Fruit fly (Drosophila melanogaster) whole organism, prepupa: ENCODE measurements around the gene beta-PheRS.
A peak's percentile ranks its signal among the peaks of the same experiment; 100 is the strongest.

ENCODE experiments used
- Blimp-1 ChIP-seq: fragments of 200-800 bp; sonication (Bioruptor generic); optimal IDR thresholded peaks from 3 replicates; lab custom pipeline; 2017; ENCODE audit warnings: missing biosample characterization, missing genetic modification characterization, mild to moderate bottlenecking, moderate library complexity, missing genetic modification reagents
- CG10631 ChIP-seq: fragments of 200-800 bp; sonication (Bioruptor generic); optimal IDR thresholded peaks from 2 replicates; lab custom pipeline; 2016; ENCODE audit warnings: missing biosample characterization, missing genetic modification characterization
- CG10669 ChIP-seq: fragments of 200-800 bp; sonication (Bioruptor generic); optimal IDR thresholded peaks from 3 replicates; lab custom pipeline; 2018; ENCODE audit warnings: missing biosample characterization, mild to moderate bottlenecking, missing genetic modification characterization, moderate library complexity
- CG11294 ChIP-seq: fragments of 200-800 bp; sonication (Bioruptor generic); IDR thresholded peaks from 2 replicates; pipeline ENCODE4 v1.3.6; 2022; ENCODE audit warnings: missing biosample characterization, missing genetic modification characterization
- CG11762 ChIP-seq: fragments of 200-800 bp; sonication (Bioruptor generic); optimal IDR thresholded peaks from 3 replicates; lab custom pipeline; 2016; ENCODE audit warnings: missing biosample characterization, missing genetic modification characterization; ENCODE audit not compliant: insufficient read depth
- CG11902 ChIP-seq: fragments of 200-800 bp; sonication (Bioruptor generic); optimal IDR thresholded peaks from 3 replicates; lab custom pipeline; 2016; ENCODE audit warnings: missing biosample characterization, missing genetic modification characterization
- CG1621 ChIP-seq: fragments of 200-800 bp; sonication (Bioruptor generic); optimal IDR thresholded peaks from 3 replicates; lab custom pipeline; 2018; ENCODE audit warnings: missing biosample characterization, mild to moderate bottlenecking, missing genetic modification characterization
- CG16779 ChIP-seq: fragments of 200-800 bp; sonication (Bioruptor generic); optimal IDR thresholded peaks from 3 replicates; lab custom pipeline; 2017; ENCODE audit warnings: missing biosample characterization, mild to moderate bottlenecking, missing genetic modification characterization
- CG3032 ChIP-seq: fragments of 200-800 bp; optimal IDR thresholded peaks from 2 replicates; lab custom pipeline; 2019; ENCODE audit warnings: missing biosample characterization, mild to moderate bottlenecking, missing genetic modification characterization, moderate library complexity
- CG31627 ChIP-seq: fragments of 200-800 bp; sonication (Bioruptor generic); optimal IDR thresholded peaks from 3 replicates; lab custom pipeline; 2016; ENCODE audit warnings: missing biosample characterization, missing genetic modification characterization
- CG34406 ChIP-seq: fragments of 200-800 bp; sonication (Bioruptor generic); optimal IDR thresholded peaks from 3 replicates; lab custom pipeline; 2016; ENCODE audit warnings: missing biosample characterization, missing genetic modification characterization
- CG4318 ChIP-seq: fragments of 200-800 bp; sonication (Bioruptor generic); optimal IDR thresholded peaks from 3 replicates; lab custom pipeline; 2017; ENCODE audit warnings: missing biosample characterization, mild to moderate bottlenecking, missing genetic modification characterization
- CG6276 ChIP-seq: fragments of 200-800 bp; sonication (Bioruptor generic); optimal IDR thresholded peaks from 2 replicates; lab custom pipeline; 2017; ENCODE audit warnings: missing biosample characterization, mild to moderate bottlenecking, missing genetic modification characterization
- CG6854 ChIP-seq: fragments of 200-800 bp; sonication (Bioruptor generic); optimal IDR thresholded peaks from 2 replicates; lab custom pipeline; 2017; ENCODE audit warnings: missing biosample characterization, mild to moderate bottlenecking, missing genetic modification characterization
- CG7368 ChIP-seq: fragments of 200-800 bp; sonication (Bioruptor generic); optimal IDR thresholded peaks from 3 replicates; lab custom pipeline; 2016; ENCODE audit warnings: missing biosample characterization, missing genetic modification characterization
- CG8319 ChIP-seq: fragments of 200-800 bp; sonication (Bioruptor generic); optimal IDR thresholded peaks from 3 replicates; lab custom pipeline; 2016; ENCODE audit warnings: missing biosample characterization, missing genetic modification characterization
- CG9139 ChIP-seq: fragments of 200-800 bp; sonication (Bioruptor generic); optimal IDR thresholded peaks from 3 replicates; lab custom pipeline; 2017; ENCODE audit warnings: missing biosample characterization, mild to moderate bottlenecking, missing genetic modification characterization
- Eip75B ChIP-seq: fragments of 200-800 bp; sonication (Bioruptor generic); optimal IDR thresholded peaks from 3 replicates; lab custom pipeline; 2016; ENCODE audit warnings: missing biosample characterization, missing genetic modification characterization
- Eip78C ChIP-seq: fragments of 200-800 bp; sonication (Bioruptor generic); peaks from one replicate; lab custom pipeline; 2016; ENCODE audit warnings: missing biosample characterization, missing genetic modification characterization
- Ets21C ChIP-seq: fragments of 200-800 bp; sonication (Bioruptor generic); optimal IDR thresholded peaks from 3 replicates; lab custom pipeline; 2016; ENCODE audit warnings: missing biosample characterization, missing genetic modification characterization
- Ets96B ChIP-seq: fragments of 200-800 bp; optimal IDR thresholded peaks from 2 replicates; lab custom pipeline; 2019; ENCODE audit warnings: missing biosample characterization, mild to moderate bottlenecking, missing genetic modification characterization, moderate library complexity
- Hr38 ChIP-seq: sonication (Bioruptor generic); optimal IDR thresholded peaks from 2 replicates; lab custom pipeline; 2016; ENCODE audit warnings: missing biosample characterization, missing genetic modification characterization
- Hr39 ChIP-seq: fragments of 200-800 bp; sonication (Bioruptor generic); optimal IDR thresholded peaks from 2 replicates; lab custom pipeline; 2016; ENCODE audit warnings: missing biosample characterization, missing genetic modification characterization
- Lpt ChIP-seq: fragments of 200-800 bp; sonication (Bioruptor generic); optimal IDR thresholded peaks from 3 replicates; lab custom pipeline; 2016; ENCODE audit warnings: missing biosample characterization, missing genetic modification characterization
- Met ChIP-seq: fragments of 200-800 bp; sonication (Bioruptor generic); optimal IDR thresholded peaks from 3 replicates; lab custom pipeline; 2016; ENCODE audit warnings: missing biosample characterization, missing genetic modification characterization
- OdsH ChIP-seq: fragments of 200-800 bp; sonication (Bioruptor generic); optimal IDR thresholded peaks from 3 replicates; lab custom pipeline; 2016; ENCODE audit warnings: missing biosample characterization, missing genetic modification characterization
- Smox ChIP-seq: fragments of 200-800 bp; sonication (Bioruptor generic); optimal IDR thresholded peaks from 3 replicates; lab custom pipeline; 2016; ENCODE audit warnings: missing biosample characterization, missing genetic modification characterization
- Sox102F ChIP-seq: fragments of 200-800 bp; sonication (Bioruptor generic); optimal IDR thresholded peaks from 2 replicates; lab custom pipeline; 2016; ENCODE audit warnings: missing biosample characterization, mild to moderate bottlenecking, missing genetic modification characterization
- achi ChIP-seq: fragments of 200-800 bp; sonication (Bioruptor generic); optimal IDR thresholded peaks from 3 replicates; lab custom pipeline; 2016; ENCODE audit warnings: missing biosample characterization, missing genetic modification characterization
- acj6 ChIP-seq: fragments of 200-800 bp; sonication (Bioruptor generic); optimal IDR thresholded peaks from 3 replicates; lab custom pipeline; 2016; ENCODE audit warnings: missing biosample characterization, missing genetic modification characterization
- dac ChIP-seq: fragments of 200-800 bp; sonication (Bioruptor generic); optimal IDR thresholded peaks from 2 replicates; lab custom pipeline; 2017; ENCODE audit warnings: missing biosample characterization, mild to moderate bottlenecking, missing genetic modification characterization
- dsx ChIP-seq: fragments of 200-800 bp; optimal IDR thresholded peaks from 3 replicates; lab custom pipeline; 2019; ENCODE audit warnings: missing biosample characterization, mild to moderate bottlenecking, missing genetic modification characterization, moderate library complexity; ENCODE audit not compliant: poor library complexity, severe bottlenecking
- eg ChIP-seq: fragments of 200-800 bp; sonication (Bioruptor generic); IDR thresholded peaks from 3 replicates; pipeline ENCODE4 v1.3.6; 2022; ENCODE audit warnings: missing biosample characterization, missing genetic modification characterization
- esn ChIP-seq: fragments of 200-800 bp; sonication (Bioruptor generic); optimal IDR thresholded peaks from 2 replicates; lab custom pipeline; 2016; ENCODE audit warnings: missing biosample characterization, mild to moderate bottlenecking, missing genetic modification characterization, moderate library complexity
- fd85E ChIP-seq: fragments of 200-800 bp; sonication (Bioruptor generic); optimal IDR thresholded peaks from 3 replicates; lab custom pipeline; 2016; ENCODE audit warnings: missing biosample characterization, missing genetic modification characterization
- fkh ChIP-seq: fragments of 200-800 bp; sonication (Bioruptor generic); optimal IDR thresholded peaks from 3 replicates; lab custom pipeline; 2017; ENCODE audit warnings: missing biosample characterization, mild to moderate bottlenecking, missing genetic modification characterization, moderate library complexity
- pdm3 ChIP-seq: fragments of 200-800 bp; sonication (Bioruptor generic); optimal IDR thresholded peaks from 3 replicates; lab custom pipeline; 2016; ENCODE audit warnings: missing biosample characterization, missing genetic modification characterization
- ss ChIP-seq, 2 experiments: fragments of 200-800 bp; sonication (Bioruptor generic); optimal IDR thresholded peaks; 2 replicates in 1 of 2; 3 replicates in 1 of 2; lab custom pipeline; 2017 to 2018; ENCODE audit warnings: mild to moderate bottlenecking in 2 of 2, missing biosample characterization in 2 of 2, missing genetic modification characterization in 2 of 2, moderate library complexity in 1 of 2
- vri ChIP-seq: fragments of 200-800 bp; sonication (Bioruptor generic); optimal IDR thresholded peaks from 3 replicates; lab custom pipeline; 2016; ENCODE audit warnings: missing biosample characterization, mild to moderate bottlenecking, missing genetic modification characterization

The beta-PheRS gene

dm6 chr3R:24298534-24298936, 46.1 kb upstream of the beta-PheRS start (continued):
- no peak for TF ChIP-seq CG11902 (GFP tag; lab: Kevin White, UChicago)
- peak; percentile 7 for TF ChIP-seq CG11762 (GFP tag; lab: Kevin White, UChicago)
- peak; percentile 24 for TF ChIP-seq Ets96B
- peak; percentile 40 for TF ChIP-seq CG10669 (GFP tag; lab: Kevin White, UChicago)
- TF ChIP-seq Blimp-1 = no peak
- TF ChIP-seq acj6 (GFP tag; lab: Kevin White, UChicago) = peak; percentile 51
- TF ChIP-seq CG11294 (GFP tag; lab: Robert Waterston, UW) = no peak
- no peak for TF ChIP-seq Eip75B
- TF ChIP-seq OdsH (GFP tag; lab: Kevin White, UChicago) = peak; percentile 39
- TF ChIP-seq CG9139 (GFP tag; lab: Kevin White, UChicago) = no peak
- peak; percentile 75 for TF ChIP-seq Sox102F (GFP tag; lab: Kevin White, UChicago)
- TF ChIP-seq CG34406 (GFP tag; lab: Kevin White, UChicago) = peak; percentile 30
- TF ChIP-seq CG16779 (tag; lab: Kevin White, UChicago) = no peak
- TF ChIP-seq Smox (GFP tag; lab: Kevin White, UChicago) = peak; percentile 53
- TF ChIP-seq dsx (GFP tag; lab: Kevin White, UChicago) = no peak
- peak; percentile 66 for TF ChIP-seq esn (GFP tag; lab: Kevin White, UChicago)
- no peak for TF ChIP-seq CG6276 (GFP tag; lab: Kevin White, UChicago)

- TF ChIP-seq acj6 (GFP tag; lab: Kevin White, UChicago) (no peak), CG3032 (no peak), Met (GFP tag; lab: Kevin White, UChicago) (no peak), CG10631 (GFP tag; lab: Kevin White, UChicago) (no peak), CG10669 (GFP tag; lab: Kevin White, UChicago) (no peak)
These were observed 45.1 kb upstream of the beta-PheRS start for dm6 chr3R:24297444-24298146.

dm6 chr3R:24296913-24297312, 44.4 kb upstream of the beta-PheRS start:
- TF ChIP-seq vri (GFP tag; lab: Kevin White, UChicago) (peak; percentile 63), CG6276 (GFP tag; lab: Kevin White, UChicago) (no peak)

dm6 chr3R:24295556-24296465, 43.3 kb upstream of the beta-PheRS start:
- TF ChIP-seq CG8319 (GFP tag; lab: Kevin White, UChicago) = peak; percentile 83
- TF ChIP-seq CG3032 = peak; percentile 95
- TF ChIP-seq CG4318 (GFP tag; lab: Kevin White, UChicago) = peak; percentile 78
- TF ChIP-seq Sox102F (GFP tag; lab: Kevin White, UChicago) = peak; percentile 99
- no peak for TF ChIP-seq Hr38 (GFP tag; lab: Kevin White, UChicago)
- TF ChIP-seq dac (GFP tag; lab: Kevin White, UChicago) = peak; percentile 72
- peak; percentile 94 for TF ChIP-seq eg (GFP tag; lab: Robert Waterston, UW)
- peak; percentile 96 for TF ChIP-seq CG11902 (GFP tag; lab: Kevin White, UChicago)
- TF ChIP-seq CG31627 (GFP tag; lab: Kevin White, UChicago) = peak; percentile 99
- TF ChIP-seq Lpt = peak; percentile 89
- peak; percentile 98 for TF ChIP-seq Ets21C (GFP tag; lab: Kevin White, UChicago)
- TF ChIP-seq fkh (GFP tag; lab: Kevin White, UChicago) = peak; percentile 69
- TF ChIP-seq dsx (GFP tag; lab: Kevin White, UChicago) = peak; percentile 96
- TF ChIP-seq CG7368 (GFP tag; lab: Kevin White, UChicago) = peak; percentile 94
- TF ChIP-seq ss (GFP tag; optimal IDR thresholded peaks at IDR 0.05; lab: Kevin White, UChicago) = peak; percentile 94 to 97
- TF ChIP-seq CG6854 (GFP tag; lab: Kevin White, UChicago) = peak; percentile 87
- peak; percentile 97 for TF ChIP-seq CG1621
- peak; percentile 98 for TF ChIP-seq OdsH (GFP tag; lab: Kevin White, UChicago)
- peak; percentile 92 for TF ChIP-seq fd85E
- peak; percentile 99 for TF ChIP-seq Eip75B
- TF ChIP-seq achi (GFP tag; lab: Kevin White, UChicago) = peak; percentile 96
- TF ChIP-seq pdm3 (GFP tag; lab: Kevin White, UChicago) = peak; percentile 98
- TF ChIP-seq Hr39 (GFP tag; lab: Kevin White, UChicago) = peak; percentile 99
- peak; percentile 96 for TF ChIP-seq CG10669 (GFP tag; lab: Kevin White, UChicago)
- peak; percentile 97 for TF ChIP-seq Ets96B
- TF ChIP-seq vri (GFP tag; lab: Kevin White, UChicago) = peak; percentile 99
- peak; percentile 98 for TF ChIP-seq CG10631 (GFP tag; lab: Kevin White, UChicago)
- TF ChIP-seq CG6276 (GFP tag; lab: Kevin White, UChicago) = no peak
- TF ChIP-seq Eip78C (GFP tag; lab: Kevin White, UChicago) = peak; percentile 100
